Fruit fly (Drosophila melanogaster): ENCODE measurements around the gene Spase22-23.
A peak's percentile ranks its signal among the peaks of the same experiment; 100 is the strongest.

Gene Spase22-23

DNA sequence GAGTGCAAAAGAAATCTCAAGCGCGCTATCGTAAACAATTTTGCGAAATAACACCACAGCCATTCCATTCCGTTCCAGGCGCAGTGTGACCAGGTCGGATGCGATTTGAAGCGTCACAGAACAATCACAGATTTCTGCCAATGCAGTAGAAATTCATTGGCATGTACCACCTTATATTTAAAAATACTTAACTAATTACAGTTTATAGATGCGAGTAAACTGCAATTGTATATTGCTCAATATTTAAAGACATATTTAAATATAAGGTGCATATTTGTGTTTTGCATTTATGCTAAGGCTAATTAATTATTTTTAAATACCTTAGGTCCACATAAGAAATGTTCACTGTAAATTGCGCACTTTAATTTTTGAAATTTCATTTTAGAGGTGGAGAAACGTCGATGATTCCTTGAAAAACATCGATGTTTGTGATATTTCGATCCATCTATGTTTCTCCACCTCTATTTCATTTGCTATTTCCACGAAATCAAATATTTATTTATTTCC is 36.4 kb downstream of the Spase22-23 start, which contains the start of the genes SMC6 and CG6204 (continued):
- TF ChIP-seq CG30403 (GFP tag; optimal IDR thresholded peaks at IDR 0.05) (peak; percentile 95), twi (tag; optimal IDR thresholded peaks at IDR 0.05) (peak; percentile 91), CG2120 (GFP tag; optimal IDR thresholded peaks at IDR 0.05) (peak; percentile 96), Hr51 (GFP tag; optimal IDR thresholded peaks at IDR 0.05) (peak; percentile 84 to 97), CG7839 (tag; optimal IDR thresholded peaks at IDR 0.05) (peak; percentile 97), nau (GFP tag; optimal IDR thresholded peaks at IDR 0.05) (no peak), CG7556 (GFP tag; optimal IDR thresholded peaks at IDR 0.05) (peak; percentile 93), btn (GFP tag; optimal IDR thresholded peaks at IDR 0.05) (peak; percentile 34), esg (GFP tag; conservative IDR thresholded peaks at IDR 0.05) (peak; percentile 94), YL-1 (GFP tag; optimal IDR thresholded peaks at IDR 0.05) (peak; percentile 70), wdn (GFP tag; IDR thresholded peaks at IDR 0.05) (peak; percentile 90), jumu (GFP tag; optimal IDR thresholded peaks at IDR 0.05) (peak; percentile 82), lov (optimal IDR thresholded peaks at IDR 0.05) (no peak), lov (GFP tag; IDR thresholded peaks at IDR 0.05) (peak; percentile 89), Ets97D (GFP tag; optimal IDR thresholded peaks at IDR 0.05) (peak; percentile 52), CG7963 (GFP tag; IDR thresholded peaks at IDR 0.05; ENCODE audit: partially characterized antibody) (no peak), gt (GFP tag; IDR thresholded peaks at IDR 0.05) (peak; percentile 67; the same call in 1 of the 2 replicates), CG18619 (GFP tag; optimal IDR thresholded peaks at IDR 0.05) (peak; percentile 92), CG3995 (GFP tag; optimal IDR thresholded peaks at IDR 0.05) (peak; percentile 79), CG32532 (GFP tag; IDR thresholded peaks at IDR 0.05) (peak; percentile 96), tgo (GFP tag; IDR thresholded peaks at IDR 0.05) (peak; percentile 95), cas (GFP tag; IDR thresholded peaks at IDR 0.05) (peak; percentile 76; the same call in 1 of the 2 replicates), CG4404 (GFP tag; IDR thresholded peaks at IDR 0.05) (peak; percentile 95), CG1647 (GFP tag; optimal IDR thresholded peaks at IDR 0.05) (peak; percentile 63), wor (GFP tag; IDR thresholded peaks at IDR 0.05) (peak; percentile 88), CG2116 (GFP tag; optimal IDR thresholded peaks at IDR 0.05) (peak; percentile 82), CG7928 (GFP tag; optimal IDR thresholded peaks at IDR 0.05) (peak; percentile 66), run (tag; optimal IDR thresholded peaks at IDR 0.05) (peak; percentile 92), CG12659 (GFP tag; optimal IDR thresholded peaks at IDR 0.05) (peak; percentile 96), z (GFP tag; IDR thresholded peaks at IDR 0.05) (no peak), sug (tag; optimal IDR thresholded peaks at IDR 0.05) (peak; percentile 93), crp (GFP tag; optimal IDR thresholded peaks at IDR 0.05) (peak in 1 of 2 experiments; percentile 60), sim (GFP tag; IDR thresholded peaks at IDR 0.05) (peak; percentile 88; the same call in 1 of the 2 replicates), seq (GFP tag; IDR thresholded peaks at IDR 0.05) (peak; percentile 92), kah (GFP tag; optimal IDR thresholded peaks at IDR 0.05) (peak; percentile 79), CG6654 (GFP tag; optimal IDR thresholded peaks at IDR 0.05) (peak; percentile 66), CG8281 (tag; optimal IDR thresholded peaks at IDR 0.05) (peak; percentile 81), CG8359 (GFP tag; optimal IDR thresholded peaks at IDR 0.05; ENCODE audit: borderline replicate concordance) (peak; percentile 61), trh (GFP tag; optimal IDR thresholded peaks at IDR 0.05) (peak; percentile 78), nerfin-1 (tag; optimal IDR thresholded peaks at IDR 0.05) (peak; percentile 94), CG1832 (GFP tag; optimal IDR thresholded peaks at IDR 0.05) (no peak), mam (GFP tag; optimal IDR thresholded peaks at IDR 0.05) (peak; percentile 94), CG17186 (GFP tag; optimal IDR thresholded peaks at IDR 0.05) (peak; percentile 51), pum (GFP tag; optimal IDR thresholded peaks at IDR 0.05) (peak; percentile 83), sqz (GFP tag; optimal IDR thresholded peaks at IDR 0.05) (peak; percentile 84), CG4617 (GFP tag; optimal IDR thresholded peaks at IDR 0.05; ENCODE audit: borderline replicate concordance) (peak; percentile 61), CG10979 (tag; optimal IDR thresholded peaks at IDR 0.05) (peak; percentile 92), HHEX (GFP tag; optimal IDR thresholded peaks at IDR 0.05) (peak; percentile 90), psq (GFP tag; optimal IDR thresholded peaks at IDR 0.05) (peak; percentile 59), CG10543 (GFP tag; optimal IDR thresholded peaks at IDR 0.05) (peak; percentile 91)
